Fruit fly (Drosophila melanogaster) whole organism, pupa: Measurements from ENCODE around the gene CG42570.
A peak's percentile ranks its signal among the peaks of the same experiment; 100 is the strongest.

ENCODE experiments used
- CG10348 ChIP-seq: fragments of 200-800 bp; sonication (Bioruptor generic); IDR thresholded peaks from 2 replicates; pipeline ENCODE4 v1.3.6; 2022; ENCODE audit warnings: missing biosample characterization, missing genetic modification characterization
- CG12605 ChIP-seq: fragments of 200-800 bp; sonication (Bioruptor generic); IDR thresholded peaks from 2 replicates; pipeline ENCODE4 v1.3.6; 2022; ENCODE audit warnings: missing biosample characterization, missing genetic modification characterization
- CG13204 ChIP-seq: fragments of 200-800 bp; sonication (Bioruptor generic); optimal IDR thresholded peaks from 2 replicates; lab custom pipeline; 2018; ENCODE audit warnings: missing biosample characterization, mild to moderate bottlenecking, missing genetic modification characterization, moderate library complexity
- CG14655 ChIP-seq: fragments of 200-800 bp; sonication (Bioruptor generic); optimal IDR thresholded peaks from 3 replicates; lab custom pipeline; 2017; ENCODE audit warnings: mild to moderate bottlenecking, missing biosample characterization, missing genetic modification reagents, missing genetic modification characterization
- CG15710 ChIP-seq: fragments of 200-800 bp; sonication (Bioruptor generic); optimal IDR thresholded peaks from 2 replicates; lab custom pipeline; 2018; ENCODE audit warnings: missing biosample characterization, mild to moderate bottlenecking, missing genetic modification characterization, moderate library complexity
- CG17806 ChIP-seq: fragments of 200-800 bp; sonication (Bioruptor generic); optimal IDR thresholded peaks from 2 replicates; lab custom pipeline; 2018; ENCODE audit warnings: missing biosample characterization, mild to moderate bottlenecking, missing genetic modification characterization, moderate library complexity
- CG32121 ChIP-seq: fragments of 200-800 bp; sonication (Bioruptor generic); IDR thresholded peaks from 2 replicates; pipeline ENCODE4 v1.3.6; 2022; ENCODE audit warnings: missing biosample characterization, missing genetic modification characterization
- CG34367 ChIP-seq: fragments of 200-800 bp; sonication (Bioruptor generic); optimal IDR thresholded peaks from 2 replicates; lab custom pipeline; 2018; ENCODE audit warnings: missing biosample characterization, mild to moderate bottlenecking, missing genetic modification characterization
- CG4496 ChIP-seq: fragments of 200-800 bp; sonication (Bioruptor generic); IDR thresholded peaks from 3 replicates; pipeline ENCODE4 v1.3.6; 2022; ENCODE audit warnings: missing biosample characterization, missing genetic modification characterization
- CG8159 ChIP-seq: fragments of 200-800 bp; sonication (Bioruptor generic); optimal IDR thresholded peaks from 3 replicates; lab custom pipeline; 2018; ENCODE audit warnings: missing biosample characterization, mild to moderate bottlenecking, missing genetic modification characterization, moderate library complexity
- CG8301 ChIP-seq: fragments of 200-800 bp; sonication (Bioruptor generic); optimal IDR thresholded peaks from 2 replicates; lab custom pipeline; 2018; ENCODE audit warnings: missing biosample characterization, mild to moderate bottlenecking, missing genetic modification characterization
- CG9948 ChIP-seq: fragments of 200-800 bp; sonication (Bioruptor generic); optimal IDR thresholded peaks from 2 replicates; lab custom pipeline; 2018; ENCODE audit warnings: missing biosample characterization, mild to moderate bottlenecking, missing genetic modification characterization, moderate library complexity
- D1 ChIP-seq: fragments of 200-800 bp; sonication (Bioruptor generic); optimal IDR thresholded peaks from 2 replicates; lab custom pipeline; 2018; ENCODE audit warnings: missing biosample characterization, mild to moderate bottlenecking, missing genetic modification characterization, moderate library complexity
- EcR ChIP-seq: fragments of 200-800 bp; sonication (Bioruptor generic); optimal IDR thresholded peaks from 3 replicates; lab custom pipeline; 2019; ENCODE audit warnings: missing biosample characterization, missing genetic modification characterization, mild to moderate bottlenecking, moderate library complexity, missing genetic modification reagents
- Ets98B ChIP-seq: fragments of 200-800 bp; sonication (Bioruptor generic); IDR thresholded peaks from 2 replicates; pipeline ENCODE4 v1.3.6; 2022; ENCODE audit warnings: missing biosample characterization, missing genetic modification characterization
- Pif1A ChIP-seq: fragments of 200-800 bp; sonication (Bioruptor generic); optimal IDR thresholded peaks from 3 replicates; lab custom pipeline; 2016; ENCODE audit warnings: missing biosample characterization, missing genetic modification characterization
- Pif1B ChIP-seq: fragments of 200-800 bp; sonication (Bioruptor generic); optimal IDR thresholded peaks from 3 replicates; lab custom pipeline; 2016; ENCODE audit warnings: missing biosample characterization, missing genetic modification characterization
- Snoo ChIP-seq: fragments of 200-800 bp; sonication (Bioruptor generic); optimal IDR thresholded peaks from 3 replicates; lab custom pipeline; 2017; ENCODE audit warnings: missing biosample characterization, mild to moderate bottlenecking, missing genetic modification characterization, inconsistent platforms
- fd96Ca ChIP-seq: fragments of 200-800 bp; sonication (Bioruptor generic); IDR thresholded peaks from 3 replicates; pipeline ENCODE4 v1.3.6; 2022; ENCODE audit warnings: missing biosample characterization, missing genetic modification characterization
- gl ChIP-seq: fragments of 200-800 bp; sonication (Bioruptor generic); optimal IDR thresholded peaks from 2 replicates; lab custom pipeline; 2018; ENCODE audit warnings: missing biosample characterization, mild to moderate bottlenecking, missing genetic modification characterization
- rn ChIP-seq: fragments of 200-800 bp; sonication (Bioruptor generic); IDR thresholded peaks from 2 replicates; pipeline ENCODE4 v1.3.6; 2022; ENCODE audit warnings: missing biosample characterization, missing genetic modification characterization

CG42570 gene

dm6 chr3L:15704250-15704985 lies 13.2 kb upstream of the CG42570 start:
- TF ChIP-seq CG34367: peak; percentile 40
- peak; percentile 64 for TF ChIP-seq CG9948 (tag; lab: Kevin White, UChicago)
- no peak for TF ChIP-seq fd96Ca (GFP tag; lab: Robert Waterston, UW)
- TF ChIP-seq CG13204 (GFP tag; lab: Kevin White, UChicago): no peak
- TF ChIP-seq EcR (GFP tag; lab: Kevin White, UChicago): peak; percentile 30
- TF ChIP-seq CG8301 (tag; lab: Kevin White, UChicago): peak; percentile 64
- TF ChIP-seq D1: no peak
- TF ChIP-seq Snoo (tag; lab: Kevin White, UChicago): no peak
- no peak for TF ChIP-seq Ets98B (GFP tag; lab: Robert Waterston, UW)
- no peak for TF ChIP-seq gl
- TF ChIP-seq CG8159: peak; percentile 70
- TF ChIP-seq rn (GFP tag; lab: Robert Waterston, UW): no peak
- TF ChIP-seq CG17806 (tag; lab: Kevin White, UChicago): peak; percentile 53
- TF ChIP-seq Pif1B (GFP tag; lab: Kevin White, UChicago): no peak
- no peak for TF ChIP-seq CG32121 (GFP tag; lab: Robert Waterston, UW)
- no peak for TF ChIP-seq CG4496 (GFP tag; lab: Robert Waterston, UW)
- no peak for TF ChIP-seq CG12605
- no peak for TF ChIP-seq CG10348 (GFP tag; lab: Robert Waterston, UW)
- peak; percentile 75 for TF ChIP-seq CG14655
- TF ChIP-seq CG15710 (tag; lab: Kevin White, UChicago): peak; percentile 54
- no peak for TF ChIP-seq Pif1A (GFP tag; lab: Kevin White, UChicago)

dm6 chr3L:15706199-15706598 lies 11.4 kb upstream of the CG42570 start:
- TF ChIP-seq CG8159: no peak
- no peak for TF ChIP-seq Pif1B (GFP tag; lab: Kevin White, UChicago)
- TF ChIP-seq D1: no peak
- TF ChIP-seq Ets98B (GFP tag; lab: Robert Waterston, UW): no peak
- TF ChIP-seq CG8301 (tag; lab: Kevin White, UChicago): no peak
- TF ChIP-seq CG17806 (tag; lab: Kevin White, UChicago): no peak
- no peak for TF ChIP-seq CG14655
- TF ChIP-seq CG4496 (GFP tag; lab: Robert Waterston, UW): no peak
- TF ChIP-seq Snoo (tag; lab: Kevin White, UChicago): no peak
- no peak for TF ChIP-seq CG15710 (tag; lab: Kevin White, UChicago)
- TF ChIP-seq CG13204 (GFP tag; lab: Kevin White, UChicago): no peak
- TF ChIP-seq CG34367: no peak
- no peak for TF ChIP-seq gl
- no peak for TF ChIP-seq CG12605
- TF ChIP-seq rn (GFP tag; lab: Robert Waterston, UW): no peak
- TF ChIP-seq EcR (GFP tag; lab: Kevin White, UChicago): no peak
- no peak for TF ChIP-seq CG32121 (GFP tag; lab: Robert Waterston, UW)
- no peak for TF ChIP-seq CG9948 (tag; lab: Kevin White, UChicago)

DNA sequence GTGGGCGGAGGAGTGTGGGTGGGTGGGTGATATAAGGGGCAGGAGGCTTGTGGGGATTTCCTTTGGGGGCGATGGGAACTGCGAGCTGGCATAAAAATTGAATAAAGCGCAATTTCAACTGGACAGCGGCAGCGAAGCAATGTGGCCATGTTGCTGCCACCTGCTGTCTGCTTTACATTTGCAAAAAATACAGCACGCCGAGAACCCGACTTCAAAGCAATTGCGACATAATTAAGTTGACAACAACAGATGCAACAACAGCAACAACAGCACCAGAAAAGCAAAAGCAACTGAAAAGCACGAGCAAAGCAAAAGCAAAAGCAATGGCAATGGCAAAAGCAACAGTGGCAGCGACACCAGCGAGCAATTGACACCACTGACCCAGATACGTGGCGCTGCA lies 9.5 kb upstream of the CG42570 start:
- TF ChIP-seq rn (GFP tag; lab: Robert Waterston, UW): no peak
- 0 out of 3 replicates have a peak, but pooled peaks have one; percentile 53 for TF ChIP-seq fd96Ca (GFP tag; lab: Robert Waterston, UW)
- no peak for TF ChIP-seq EcR (GFP tag; lab: Kevin White, UChicago)

- TF ChIP-seq CG15710 (tag; lab: Kevin White, UChicago) (no peak), EcR (GFP tag; lab: Kevin White, UChicago) (no peak), CG12605 (0 out of 2 replicates have a peak, but pooled peaks have one; percentile 30), CG8301 (tag; lab: Kevin White, UChicago) (peak; percentile 81), CG4496 (GFP tag; lab: Robert Waterston, UW) (peak; percentile 69; the same call in 1 of the 3 replicates), Pif1B (GFP tag; lab: Kevin White, UChicago) (no peak), fd96Ca (GFP tag; lab: Robert Waterston, UW) (no peak; the same call in 2 of the 3 replicates), Pif1A (GFP tag; lab: Kevin White, UChicago) (no peak), CG34367 (no peak), CG32121 (GFP tag; lab: Robert Waterston, UW) (peak; percentile 83), CG9948 (tag; lab: Kevin White, UChicago) (no peak), CG10348 (GFP tag; lab: Robert Waterston, UW) (no peak), CG13204 (GFP tag; lab: Kevin White, UChicago) (no peak), rn (GFP tag; lab: Robert Waterston, UW) (no peak), D1 (no peak), CG14655 (peak; percentile 67), Snoo (tag; lab: Kevin White, UChicago) (no peak), Ets98B (GFP tag; lab: Robert Waterston, UW) (peak; percentile 64), CG8159 (no peak)
These were observed 9.0 kb upstream of the CG42570 start for dm6 chr3L:15708579-15708978.

DNA sequence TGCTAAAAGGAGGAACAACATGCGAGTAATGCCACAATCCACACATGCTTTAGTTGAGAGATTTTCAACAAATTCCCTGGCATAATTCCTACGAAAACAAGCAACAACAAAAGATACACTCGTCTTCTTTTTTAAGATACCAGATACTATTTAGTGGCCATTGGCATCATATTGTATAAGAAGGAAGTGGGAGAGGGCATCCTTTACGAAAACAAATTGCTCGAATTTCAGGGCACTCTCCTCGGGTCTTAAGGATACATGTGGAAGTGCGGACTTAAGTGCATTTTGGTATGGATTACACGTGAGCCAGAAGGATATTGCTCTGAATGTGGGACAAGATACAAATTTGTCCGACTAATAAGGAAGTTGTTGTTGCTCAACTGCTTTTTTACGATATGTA lies 7.5 kb upstream of the CG42570 start:
- TF ChIP-seq CG4496 (GFP tag; lab: Robert Waterston, UW) (no peak), rn (GFP tag; lab: Robert Waterston, UW) (no peak), CG10348 (GFP tag; lab: Robert Waterston, UW) (no peak), Pif1B (GFP tag; lab: Kevin White, UChicago) (no peak), CG32121 (GFP tag; lab: Robert Waterston, UW) (no peak), CG9948 (tag; lab: Kevin White, UChicago) (no peak), CG17806 (tag; lab: Kevin White, UChicago) (no peak), CG8301 (tag; lab: Kevin White, UChicago) (no peak), gl (no peak), fd96Ca (GFP tag; lab: Robert Waterston, UW) (no peak), Pif1A (GFP tag; lab: Kevin White, UChicago) (no peak), CG8159 (no peak), EcR (GFP tag; lab: Kevin White, UChicago) (no peak), CG14655 (no peak), CG15710 (tag; lab: Kevin White, UChicago) (no peak), CG12605 (no peak), D1 (no peak), Snoo (tag; lab: Kevin White, UChicago) (no peak), Ets98B (GFP tag; lab: Robert Waterston, UW) (no peak), CG13204 (GFP tag; lab: Kevin White, UChicago) (no peak)
- TF ChIP-seq, all 21 proteins: peak for 0
